Fruit fly (Drosophila melanogaster): ENCODE measurements around the gene Atac2.

Atac2 gene

dm6 chr2L:18571724-18572427, 40.2 kb downstream of the Atac2 start:
- TF ChIP-seq CG7101 (tag; optimal IDR thresholded peaks at IDR 0.05) (no peak), Mnt (GFP tag; optimal IDR thresholded peaks at IDR 0.05) (peak; percentile 52), Crg-1 (GFP tag; optimal IDR thresholded peaks at IDR 0.05) (no peak), tj (GFP tag; optimal IDR thresholded peaks at IDR 0.05) (peak; percentile 58), cic (GFP tag; optimal IDR thresholded peaks at IDR 0.05) (peak; percentile 47), kay (GFP tag; ENCODE audit: borderline replicate concordance) (peak; percentile 26), pad (GFP tag; optimal IDR thresholded peaks at IDR 0.05) (peak; percentile 91), CG1620 (GFP tag; optimal IDR thresholded peaks at IDR 0.05) (peak; percentile 39), Hr96 (GFP tag; optimal IDR thresholded peaks at IDR 0.05) (peak; percentile 20), toe (GFP tag; optimal IDR thresholded peaks at IDR 0.05) (no peak), bab1 (GFP tag; optimal IDR thresholded peaks at IDR 0.05) (peak; percentile 26)

- TF ChIP-seq tj (GFP tag; optimal IDR thresholded peaks at IDR 0.05) = peak; percentile 51
- no peak for TF ChIP-seq CG7101 (tag; optimal IDR thresholded peaks at IDR 0.05)
Measured at dm6 chr2L:18568715-18569114, 43.3 kb downstream of the Atac2 start.

- peak; percentile 86 for TF ChIP-seq Crg-1 (GFP tag; optimal IDR thresholded peaks at IDR 0.05)
- peak; percentile 28 for TF ChIP-seq CG33017 (tag; optimal IDR thresholded peaks at IDR 0.05)
- peak; percentile 42 for TF ChIP-seq Clk (GFP tag; optimal IDR thresholded peaks at IDR 0.05)
- TF ChIP-seq cnc (optimal IDR thresholded peaks at IDR 0.05) = no peak
- peak; percentile 93 for TF ChIP-seq kay (GFP tag; ENCODE audit: borderline replicate concordance)
- TF ChIP-seq tj (GFP tag; optimal IDR thresholded peaks at IDR 0.05) = peak; percentile 22
- peak; percentile 42 for TF ChIP-seq Hr96 (GFP tag; optimal IDR thresholded peaks at IDR 0.05)
- TF ChIP-seq CG7045 (GFP tag; optimal IDR thresholded peaks at IDR 0.05) = peak; percentile 85
- TF ChIP-seq CG7101 (tag; optimal IDR thresholded peaks at IDR 0.05) = peak; percentile 68
- TF ChIP-seq pad (GFP tag; optimal IDR thresholded peaks at IDR 0.05) = peak; percentile 37
- TF ChIP-seq toe (GFP tag; optimal IDR thresholded peaks at IDR 0.05) = peak; percentile 52
- TF ChIP-seq CG5204 (GFP tag; optimal IDR thresholded peaks at IDR 0.05) = peak; percentile 38
- TF ChIP-seq CG1620 (GFP tag; optimal IDR thresholded peaks at IDR 0.05) = peak; percentile 50
- TF ChIP-seq CG12768 (GFP tag; optimal IDR thresholded peaks at IDR 0.05) = peak; percentile 76
- peak; percentile 38 for TF ChIP-seq CG14711 (tag; optimal IDR thresholded peaks at IDR 0.05)
- TF ChIP-seq Mnt (GFP tag; optimal IDR thresholded peaks at IDR 0.05) = peak; percentile 72
- TF ChIP-seq bab1 (GFP tag; optimal IDR thresholded peaks at IDR 0.05) = no peak
- TF ChIP-seq ovo (GFP tag; optimal IDR thresholded peaks at IDR 0.05) = peak; percentile 68
- TF ChIP-seq CG11617 (GFP tag; optimal IDR thresholded peaks at IDR 0.05) = peak; percentile 57
- TF ChIP-seq cic (GFP tag; optimal IDR thresholded peaks at IDR 0.05) = peak; percentile 83
Measured at dm6 chr2L:18567563-18567962, 44.5 kb downstream of the Atac2 start.

- TF ChIP-seq CG11617 (GFP tag; optimal IDR thresholded peaks at IDR 0.05) = peak; percentile 27
- TF ChIP-seq CG33017 (tag; optimal IDR thresholded peaks at IDR 0.05) = no peak
- no peak for TF ChIP-seq ovo (GFP tag; optimal IDR thresholded peaks at IDR 0.05)
- TF ChIP-seq tj (GFP tag; optimal IDR thresholded peaks at IDR 0.05) = peak; percentile 5
- peak; percentile 54 for TF ChIP-seq cic (GFP tag; optimal IDR thresholded peaks at IDR 0.05)
- TF ChIP-seq toe (GFP tag; optimal IDR thresholded peaks at IDR 0.05) = no peak
- peak; percentile 6 for TF ChIP-seq CG5204 (GFP tag; optimal IDR thresholded peaks at IDR 0.05)
- TF ChIP-seq Mnt (GFP tag; optimal IDR thresholded peaks at IDR 0.05) = peak; percentile 48
- peak; percentile 6 for TF ChIP-seq CG7101 (tag; optimal IDR thresholded peaks at IDR 0.05)
- TF ChIP-seq CG14711 (tag; optimal IDR thresholded peaks at IDR 0.05) = no peak
- peak; percentile 6 for TF ChIP-seq Hr96 (GFP tag; optimal IDR thresholded peaks at IDR 0.05)
- TF ChIP-seq CG1620 (GFP tag; optimal IDR thresholded peaks at IDR 0.05) = no peak
- peak; percentile 56 for TF ChIP-seq kay (GFP tag; ENCODE audit: borderline replicate concordance)
Measured at dm6 chr2L:18566235-18567158, 45.6 kb downstream of the Atac2 start.

dm6 chr2L:18564417-18564816, 47.6 kb downstream of the Atac2 start:
- TF ChIP-seq CG33017 (tag; optimal IDR thresholded peaks at IDR 0.05) (no peak), CG7045 (GFP tag; optimal IDR thresholded peaks at IDR 0.05) (no peak)

dm6 chr2L:18563991-18564390, 48.1 kb downstream of the Atac2 start:
- no peak for TF ChIP-seq CG1620 (GFP tag; optimal IDR thresholded peaks at IDR 0.05)
- TF ChIP-seq kay (GFP tag; ENCODE audit: borderline replicate concordance) = peak; percentile 40
